Worm (Caenorhabditis elegans) whole organism, L4 larva: ENCODE measurements around the gene col-38.

Experiments used
- F10B5.3 ChIP-seq: sonication (generic microtip); optimal IDR thresholded peaks from 2 replicates; lab custom pipeline; 2016; ENCODE audit warnings: mild to moderate bottlenecking, missing genetic modification characterization, missing compliant biosample characterization
- R02D3.7 ChIP-seq: fragments of 150-350 bp; sonication (generic microtip); optimal IDR thresholded peaks from 3 replicates; lab custom pipeline; 2014; ENCODE audit warnings: missing biosample characterization, missing genetic modification characterization
- Y48G9A.11 ChIP-seq: fragments of 200-800 bp; sonication (Bioruptor generic); IDR thresholded peaks from 2 replicates; pipeline ENCODE4 v1.3.6; 2022; ENCODE audit warnings: missing genetic modification reagents, missing genetic modification characterization, missing compliant biosample characterization
- ZK337.2 ChIP-seq: fragments of 200-800 bp; sonication (Bioruptor generic); IDR thresholded peaks from 2 replicates; pipeline ENCODE4 v1.3.6; 2022; ENCODE audit warnings: missing genetic modification reagents, missing genetic modification characterization, missing compliant biosample characterization
- aha-1 ChIP-seq: fragments of 150-350 bp; peaks from one replicate; lab custom pipeline; 2014; ENCODE audit warnings: missing biosample characterization, missing genetic modification characterization
- ceh-20 ChIP-seq: fragments of 200-800 bp; sonication (Bioruptor generic); IDR thresholded peaks from 2 replicates; pipeline ENCODE4 v1.3.6; 2022; ENCODE audit warnings: missing genetic modification reagents, missing genetic modification characterization, missing compliant biosample characterization
- ceh-28 ChIP-seq: fragments of 150-350 bp; optimal IDR thresholded peaks from 2 replicates; lab custom pipeline; 2014; ENCODE audit warnings: missing biosample characterization, missing genetic modification reagents, missing genetic modification characterization
- ceh-32 ChIP-seq: sonication (generic microtip); optimal IDR thresholded peaks from 2 replicates; lab custom pipeline; 2016; ENCODE audit warnings: mild to moderate bottlenecking, missing genetic modification characterization, missing compliant biosample characterization; ENCODE audit not compliant: poor library complexity
- ceh-62 ChIP-seq: sonication (generic microtip); optimal IDR thresholded peaks from 2 replicates; lab custom pipeline; 2017; ENCODE audit warnings: missing biosample characterization, missing genetic modification characterization
- cey-2 ChIP-seq: sonication (generic microtip); optimal IDR thresholded peaks from 3 replicates; lab custom pipeline; 2017; ENCODE audit warnings: missing genetic modification characterization, mild to moderate bottlenecking, missing compliant biosample characterization, antibody characterized with exemption, borderline replicate concordance; ENCODE audit not compliant: insufficient read depth
- ctbp-1 ChIP-seq: fragments of 200-800 bp; sonication (Bioruptor generic); IDR thresholded peaks from 2 replicates; pipeline ENCODE4 v1.3.6; 2022; ENCODE audit warnings: missing genetic modification reagents, missing genetic modification characterization, missing compliant biosample characterization
- daf-16 ChIP-seq, 3 experiments: sonication (generic microtip); optimal IDR thresholded peaks; 2 replicates each; lab custom pipeline; 2016 to 2017; ENCODE audit warnings: missing genetic modification characterization in 3 of 3, missing genetic modification reagents in 3 of 3, mild to moderate bottlenecking in 2 of 3, missing compliant biosample characterization in 2 of 3, missing biosample characterization in 1 of 3, moderate library complexity in 1 of 3
- daf-19 ChIP-seq: fragments of 200-800 bp; sonication (Bioruptor generic); conservative IDR thresholded peaks from 2 replicates; pipeline ENCODE4 v1.3.6; 2022; ENCODE audit warnings: missing genetic modification characterization, missing compliant biosample characterization
- daf-8 ChIP-seq: fragments of 200-800 bp; sonication (Bioruptor generic); IDR thresholded peaks from 2 replicates; pipeline ENCODE4 v1.3.6; 2022; ENCODE audit warnings: missing genetic modification characterization, missing compliant biosample characterization
- dmd-6 ChIP-seq: fragments of 200-800 bp; sonication (Bioruptor generic); IDR thresholded peaks from 2 replicates; pipeline ENCODE4 v1.3.6; 2022; ENCODE audit warnings: missing genetic modification reagents, missing genetic modification characterization, missing compliant biosample characterization
- dmd-8 ChIP-seq: fragments of 200-800 bp; sonication (Bioruptor generic); IDR thresholded peaks from 2 replicates; pipeline ENCODE4 v1.3.6; 2022; ENCODE audit warnings: missing genetic modification characterization, missing compliant biosample characterization
- dpl-1 ChIP-seq: fragments of 150-350 bp; optimal IDR thresholded peaks from 2 replicates; lab custom pipeline; 2014; ENCODE audit warnings: missing biosample characterization, missing genetic modification reagents, missing genetic modification characterization
- egl-27 ChIP-seq: sonication (generic microtip); optimal IDR thresholded peaks from 3 replicates; lab custom pipeline; 2017; ENCODE audit warnings: missing biosample characterization, missing genetic modification reagents, missing genetic modification characterization
- egl-43 ChIP-seq: fragments of 200-800 bp; sonication (Bioruptor generic); IDR thresholded peaks from 2 replicates; pipeline ENCODE4 v1.3.6; 2022; ENCODE audit warnings: missing genetic modification reagents, missing genetic modification characterization, missing compliant biosample characterization
- fkh-10 ChIP-seq: fragments of 150-350 bp; optimal IDR thresholded peaks from 2 replicates; lab custom pipeline; 2014; ENCODE audit warnings: missing biosample characterization, missing genetic modification reagents, missing genetic modification characterization
- hif-1 ChIP-seq, 2 experiments: sonication (generic microtip); optimal IDR thresholded peaks; 2 replicates each; lab custom pipeline; 2016 to 2017; ENCODE audit warnings: missing compliant biosample characterization in 2 of 2, missing genetic modification characterization in 2 of 2, missing genetic modification reagents in 2 of 2, missing genotype in 2 of 2, mild to moderate bottlenecking in 1 of 2
- hlh-30 ChIP-seq: sonication (generic microtip); optimal IDR thresholded peaks from 2 replicates; lab custom pipeline; 2017; ENCODE audit warnings: antibody characterized with exemption, mild to moderate bottlenecking, missing genetic modification characterization, missing compliant biosample characterization; ENCODE audit not compliant: insufficient read depth
- lim-7 ChIP-seq: fragments of 200-800 bp; sonication (Bioruptor generic); IDR thresholded peaks from 2 replicates; pipeline ENCODE4 v1.3.6; 2022; ENCODE audit warnings: missing genetic modification characterization, missing compliant biosample characterization
- lin-13 ChIP-seq: fragments of 150-350 bp; optimal IDR thresholded peaks from 2 replicates; lab custom pipeline; 2014; ENCODE audit warnings: missing biosample characterization, missing genetic modification reagents, missing genetic modification characterization
- lin-15B ChIP-seq: fragments of 150-350 bp; sonication (generic microtip); optimal IDR thresholded peaks from 3 replicates; lab custom pipeline; 2014; ENCODE audit warnings: missing biosample characterization, missing genetic modification characterization
- madf-5 ChIP-seq, 2 experiments: fragments of 200-800 bp; sonication (Bioruptor generic); IDR thresholded peaks; 2 replicates each; pipeline ENCODE4 v1.3.6; 2022; ENCODE audit warnings: missing compliant biosample characterization in 2 of 2, missing genetic modification characterization in 2 of 2
- madf-9 ChIP-seq: fragments of 200-800 bp; sonication (Bioruptor generic); conservative IDR thresholded peaks from 2 replicates; pipeline ENCODE4 v1.3.6; 2022; ENCODE audit warnings: missing genetic modification reagents, missing genetic modification characterization, missing compliant biosample characterization
- mdt-29 ChIP-seq: fragments of 200-800 bp; sonication (Bioruptor generic); IDR thresholded peaks from 2 replicates; pipeline ENCODE4 v1.3.6; 2022; ENCODE audit warnings: missing genetic modification reagents, missing genetic modification characterization, missing compliant biosample characterization
- mep-1 ChIP-seq: fragments of 150-350 bp; sonication (generic microtip); optimal IDR thresholded peaks from 3 replicates; lab custom pipeline; 2014; ENCODE audit warnings: missing biosample characterization, missing genetic modification characterization
- mxl-2 ChIP-seq: fragments of 200-800 bp; sonication (Bioruptor generic); conservative IDR thresholded peaks from 2 replicates; pipeline ENCODE4 v1.3.6; 2022; ENCODE audit warnings: missing genetic modification reagents, missing genetic modification characterization, missing compliant biosample characterization
- mxl-3 ChIP-seq: fragments of 200-800 bp; sonication (Bioruptor generic); optimal IDR thresholded peaks from 2 replicates; lab custom pipeline; 2018; ENCODE audit warnings: mild to moderate bottlenecking, missing genetic modification characterization, missing compliant biosample characterization
- nhr-102 ChIP-seq: sonication (generic microtip); optimal IDR thresholded peaks from 2 replicates; lab custom pipeline; 2016; ENCODE audit warnings: mild to moderate bottlenecking, missing genetic modification characterization, moderate library complexity, missing compliant biosample characterization
- nhr-11 ChIP-seq: fragments of 150-350 bp; optimal IDR thresholded peaks from 2 replicates; lab custom pipeline; 2014; ENCODE audit warnings: missing biosample characterization, missing genetic modification characterization
- nhr-111 ChIP-seq: fragments of 200-800 bp; sonication (Bioruptor generic); optimal IDR thresholded peaks from 2 replicates; lab custom pipeline; 2018; ENCODE audit warnings: mild to moderate bottlenecking, missing genetic modification characterization, missing compliant biosample characterization
- nhr-237 ChIP-seq: sonication (generic microtip); optimal IDR thresholded peaks from 2 replicates; lab custom pipeline; 2017; ENCODE audit warnings: missing biosample characterization, missing genetic modification characterization
- nhr-25 ChIP-seq: sonication (generic microtip); optimal IDR thresholded peaks from 2 replicates; lab custom pipeline; 2017; ENCODE audit warnings: missing genetic modification characterization, mild to moderate bottlenecking, missing compliant biosample characterization, antibody characterized with exemption, moderate library complexity, borderline replicate concordance; ENCODE audit not compliant: insufficient read depth
- nhr-41 ChIP-seq: fragments of 200-800 bp; sonication (Bioruptor generic); IDR thresholded peaks from 2 replicates; pipeline ENCODE4 v1.3.6; 2022; ENCODE audit warnings: missing genetic modification reagents, missing genetic modification characterization, missing compliant biosample characterization
- nhr-42 ChIP-seq: fragments of 200-800 bp; sonication (Bioruptor generic); IDR thresholded peaks from 2 replicates; pipeline ENCODE4 v1.3.6; 2022; ENCODE audit warnings: missing genetic modification characterization, missing compliant biosample characterization
- pqm-1 ChIP-seq: sonication (generic microtip); optimal IDR thresholded peaks from 2 replicates; lab custom pipeline; 2017; ENCODE audit warnings: missing biosample characterization, missing genetic modification characterization
- rbr-2 ChIP-seq: sonication (generic microtip); optimal IDR thresholded peaks from 2 replicates; lab custom pipeline; 2016; ENCODE audit warnings: missing genotype, missing genetic modification characterization, missing compliant biosample characterization
- saeg-2 ChIP-seq: fragments of 200-800 bp; sonication (Bioruptor generic); IDR thresholded peaks from 2 replicates; pipeline ENCODE4 v1.3.6; 2022; ENCODE audit warnings: missing genetic modification reagents, missing genetic modification characterization, missing compliant biosample characterization
- skn-1 ChIP-seq: fragments of 150-350 bp; optimal IDR thresholded peaks from 2 replicates; lab custom pipeline; 2014; ENCODE audit warnings: missing biosample characterization, missing genetic modification characterization
- spr-1 ChIP-seq: sonication (generic microtip); optimal IDR thresholded peaks from 2 replicates; lab custom pipeline; 2016; ENCODE audit warnings: mild to moderate bottlenecking, missing genetic modification characterization, missing compliant biosample characterization
- unc-130 ChIP-seq: sonication (generic microtip); optimal IDR thresholded peaks from 2 replicates; lab custom pipeline; 2016; ENCODE audit warnings: missing genetic modification reagents, missing genetic modification characterization, missing compliant biosample characterization
- unc-62 ChIP-seq, 3 experiments: fragments of 150-350 bp in 1 of 3; sonication (generic microtip); optimal IDR thresholded peaks in 2 of 3; peaks in 1 of 3; 1 replicate in 1 of 3; 2 replicates in 2 of 3; lab custom pipeline; 2014 to 2017; ENCODE audit warnings: missing biosample characterization in 3 of 3, missing genetic modification characterization in 3 of 3, missing genetic modification reagents in 3 of 3, missing genotype in 1 of 3
- vab-7 ChIP-seq: fragments of 200-800 bp; sonication (Bioruptor generic); IDR thresholded peaks from 2 replicates; pipeline ENCODE4 v1.3.6; 2022; ENCODE audit warnings: missing genetic modification reagents, missing genetic modification characterization, missing compliant biosample characterization
- zag-1 ChIP-seq: fragments of 150-350 bp; optimal IDR thresholded peaks from 2 replicates; lab custom pipeline; 2014; ENCODE audit warnings: missing biosample characterization, missing genetic modification characterization
- zip-11 ChIP-seq: fragments of 200-800 bp; sonication (Bioruptor generic); IDR thresholded peaks from 2 replicates; pipeline ENCODE4 v1.3.6; 2022; ENCODE audit warnings: missing genetic modification characterization, missing compliant biosample characterization
- zip-2 ChIP-seq: fragments of 150-350 bp; optimal IDR thresholded peaks from 2 replicates; lab custom pipeline; 2014; ENCODE audit warnings: missing biosample characterization, missing genetic modification characterization
- ztf-7 ChIP-seq: fragments of 150-350 bp; optimal IDR thresholded peaks from 2 replicates; lab custom pipeline; 2014; ENCODE audit warnings: missing biosample characterization, missing genetic modification characterization

Gene col-38

DNA sequence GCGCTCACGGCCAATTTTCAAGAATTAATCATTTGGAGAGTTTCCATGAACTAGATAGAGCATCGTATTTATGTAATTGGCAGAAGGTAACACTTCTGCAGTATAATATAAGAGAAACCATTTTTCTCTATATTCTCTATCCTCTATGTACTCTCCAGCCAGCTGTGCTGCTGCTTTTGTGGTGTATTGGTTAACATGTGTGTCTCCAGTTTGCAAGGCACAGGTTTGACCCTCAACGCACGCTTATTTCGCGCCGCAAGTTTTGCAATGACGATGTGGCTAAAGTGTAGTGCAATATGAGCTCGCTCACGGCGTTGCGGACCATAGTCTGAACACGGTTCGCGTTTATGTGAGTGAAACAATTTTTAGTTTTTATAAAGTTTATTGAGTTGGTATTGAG lies 21.9 kb downstream of the col-38 start (continued):
- TF ChIP-seq ceh-28 (tag; lab: Kevin White, UChicago) (no peak), ceh-62 (tag; lab: Kevin White, UChicago) (no peak), ZK337.2 (peak; percentile 79; the same call in 1 of the 2 replicates), ztf-7 (tag; lab: Kevin White, UChicago) (no peak), mdt-29 (GFP tag; lab: Robert Waterston, UW) (no peak; the same call in 1 of the 2 replicates), nhr-11 (tag; lab: Kevin White, UChicago) (peak; percentile 32), unc-62 (GFP tag; optimal IDR thresholded peaks at IDR 0.05 in 1 of 2; lab: Kevin White, UChicago) (no peak), unc-62 (tag; optimal IDR thresholded peaks at IDR 0.05; lab: Kevin White, UChicago) (no peak), nhr-111 (GFP tag; lab: Kevin White, UChicago) (peak; percentile 89), lin-15B (tag; lab: Kevin White, UChicago) (no peak), ceh-32 (tag; lab: Kevin White, UChicago) (no peak), Y48G9A.11 (GFP tag; lab: Robert Waterston, UW) (no peak), hif-1 (tag; optimal IDR thresholded peaks at IDR 0.05; lab: Kevin White, UChicago) (peak in 1 of 2 experiments; percentile 5), egl-43 (GFP tag; lab: Robert Waterston, UW) (no peak), mxl-2 (GFP tag; lab: Robert Waterston, UW) (0 out of 2 replicates have a peak, but pooled peaks have one; percentile 65), cey-2 (tag; lab: Kevin White, UChicago) (no peak), nhr-25 (tag; lab: Kevin White, UChicago) (no peak), mxl-3 (peak; percentile 88), zip-2 (no peak), dmd-8 (no peak; the same call in none of the 2 replicates), dpl-1 (peak; percentile 41), zag-1 (tag; lab: Kevin White, UChicago) (no peak), R02D3.7 (peak; percentile 7), daf-8 (no peak), hlh-30 (tag; lab: Kevin White, UChicago) (peak; percentile 74), aha-1 (tag; lab: Kevin White, UChicago) (peak; percentile 95), zip-11 (GFP tag; lab: Robert Waterston, UW) (peak; percentile 83), nhr-102 (peak; percentile 54), madf-9 (peak; percentile 72), mep-1 (no peak), rbr-2 (tag; lab: Kevin White, UChicago) (peak; percentile 59), F10B5.3 (no peak), ceh-20 (GFP tag; lab: Robert Waterston, UW) (no peak), daf-16 (GFP tag; optimal IDR thresholded peaks at IDR 0.05; lab: Kevin White, UChicago) (peak; percentile 54 to 86), daf-16 (tag; optimal IDR thresholded peaks at IDR 0.05; lab: Kevin White, UChicago) (peak; percentile 77), vab-7 (GFP tag; lab: Robert Waterston, UW) (no peak; the same call in none of the 2 replicates), daf-19 (GFP tag; lab: Robert Waterston, UW) (peak; percentile 84), nhr-41 (GFP tag; lab: Robert Waterston, UW) (peak; percentile 53; the same call in 1 of the 2 replicates), spr-1 (tag; lab: Kevin White, UChicago) (peak; percentile 85), lin-13 (GFP tag; lab: Kevin White, UChicago) (peak; percentile 71), pqm-1 (peak; percentile 6), unc-130 (peak; percentile 47), lim-7 (GFP tag; lab: Robert Waterston, UW) (peak; percentile 98), fkh-10 (GFP tag; lab: Kevin White, UChicago) (no peak), nhr-42 (GFP tag; lab: Robert Waterston, UW) (peak; percentile 88), egl-27 (tag; lab: Kevin White, UChicago) (no peak), saeg-2 (GFP tag; lab: Robert Waterston, UW) (peak; percentile 61; the same call in 1 of the 2 replicates), dmd-6 (GFP tag; lab: Robert Waterston, UW) (no peak), ctbp-1 (GFP tag; lab: Robert Waterston, UW) (peak; percentile 87), skn-1 (tag; lab: Kevin White, UChicago) (no peak), madf-5 (GFP tag; IDR thresholded peaks at IDR 0.05; lab: Robert Waterston, UW) (peak in 1 of 2 experiments; percentile 83; a peak in 2 of 4 replicates), nhr-237 (tag; lab: Kevin White, UChicago) (no peak)
